Fruit fly (Drosophila melanogaster) whole organism, embryonic: ENCODE measurements around the gene CG7484.
A peak's percentile ranks its signal among the peaks of the same experiment; 100 is the strongest.

Experiments
- Aef1 ChIP-seq: fragments of 200-800 bp; sonication (Bioruptor generic); IDR thresholded peaks from 3 replicates; pipeline ENCODE4 v1.3.6; 2022; ENCODE audit warnings: missing biosample characterization, missing genetic modification characterization
- Awh ChIP-seq: fragments of 200-800 bp; sonication (Bioruptor generic); IDR thresholded peaks from 2 replicates; pipeline ENCODE4, ENCODE4 v1.3.6; 2022; ENCODE audit warnings: missing biosample characterization, missing genetic modification characterization
- B-H1 ChIP-seq: fragments of 200-800 bp; sonication (Bioruptor generic); IDR thresholded peaks from 3 replicates; pipeline ENCODE4 v1.3.6; 2022; ENCODE audit warnings: missing biosample characterization, missing genetic modification characterization
- Bdp1 ChIP-seq: fragments of 200-800 bp; sonication (Bioruptor generic); optimal IDR thresholded peaks from 3 replicates; lab custom pipeline; 2016; ENCODE audit warnings: missing biosample characterization, missing genetic modification characterization
- BtbVII ChIP-seq: fragments of 200-800 bp; sonication (Bioruptor generic); optimal IDR thresholded peaks from 3 replicates; lab custom pipeline; 2017; ENCODE audit warnings: missing biosample characterization, mild to moderate bottlenecking, missing genetic modification characterization
- CG10979 ChIP-seq: fragments of 200-800 bp; sonication (Bioruptor generic); optimal IDR thresholded peaks from 2 replicates; lab custom pipeline; 2018; ENCODE audit warnings: missing biosample characterization, mild to moderate bottlenecking, missing genetic modification characterization, moderate library complexity
- CG11398 ChIP-seq: fragments of 200-800 bp; sonication (Bioruptor generic); optimal IDR thresholded peaks from 2 replicates; lab custom pipeline; 2016; ENCODE audit warnings: missing biosample characterization, missing genetic modification characterization
- CG12071 ChIP-seq: fragments of 200-800 bp; sonication (Bioruptor generic); optimal IDR thresholded peaks from 3 replicates; lab custom pipeline; 2018; ENCODE audit warnings: missing biosample characterization, mild to moderate bottlenecking, missing genetic modification characterization
- CG1233 ChIP-seq: fragments of 200-800 bp; sonication (Bioruptor generic); optimal IDR thresholded peaks from 4 replicates; lab custom pipeline; 2018; ENCODE audit warnings: missing biosample characterization, mild to moderate bottlenecking, missing genetic modification characterization
- CG14050 ChIP-seq: fragments of 200-800 bp; sonication (Bioruptor generic); IDR thresholded peaks from 3 replicates; pipeline ENCODE4 v1.3.6; 2022; ENCODE audit warnings: missing biosample characterization, missing genetic modification characterization
- CG17612 ChIP-seq: fragments of 200-800 bp; sonication (Bioruptor generic); IDR thresholded peaks from 2 replicates; pipeline ENCODE4 v1.3.6; 2022; ENCODE audit warnings: missing biosample characterization, missing genetic modification characterization
- CG18011 ChIP-seq: fragments of 200-800 bp; sonication (Bioruptor generic); optimal IDR thresholded peaks from 2 replicates; lab custom pipeline; 2017; ENCODE audit warnings: missing biosample characterization, missing genetic modification characterization, mild to moderate bottlenecking, moderate library complexity, missing genotype
- CG18619 ChIP-seq: fragments of 200-800 bp; sonication (Bioruptor generic); optimal IDR thresholded peaks from 3 replicates; lab custom pipeline; 2017; ENCODE audit warnings: missing biosample characterization, mild to moderate bottlenecking, missing genetic modification characterization
- CG33557 ChIP-seq: fragments of 200-800 bp; sonication (Bioruptor generic); optimal IDR thresholded peaks from 2 replicates; lab custom pipeline; 2019; ENCODE audit warnings: missing biosample characterization, mild to moderate bottlenecking, missing genetic modification characterization, moderate library complexity
- CG6175 ChIP-seq: fragments of 200-800 bp; sonication (Bioruptor generic); IDR thresholded peaks from 3 replicates; pipeline ENCODE4 v1.3.6; 2022; ENCODE audit warnings: missing biosample characterization, missing genetic modification characterization
- CG6791 ChIP-seq: fragments of 200-800 bp; sonication (Bioruptor generic); IDR thresholded peaks from 3 replicates; pipeline ENCODE4 v1.3.6; 2022; ENCODE audit warnings: missing biosample characterization, missing genetic modification characterization; ENCODE audit not compliant: partially characterized antibody
- CG7786 ChIP-seq: fragments of 200-800 bp; sonication (Bioruptor generic); optimal IDR thresholded peaks from 2 replicates; lab custom pipeline; 2016; ENCODE audit warnings: missing biosample characterization, missing genetic modification characterization
- CG7928 ChIP-seq: fragments of 200-800 bp; sonication (Bioruptor generic); optimal IDR thresholded peaks from 2 replicates; lab custom pipeline; 2017; ENCODE audit warnings: missing biosample characterization, mild to moderate bottlenecking, missing genetic modification characterization
- CG7987 ChIP-seq: fragments of 200-800 bp; sonication (Bioruptor generic); optimal IDR thresholded peaks from 2 replicates; lab custom pipeline; 2018; ENCODE audit warnings: missing biosample characterization, mild to moderate bottlenecking, missing genetic modification characterization, moderate library complexity
- CG8388 ChIP-seq: fragments of 200-800 bp; sonication (Bioruptor generic); optimal IDR thresholded peaks from 2 replicates; lab custom pipeline; 2019; ENCODE audit warnings: missing biosample characterization, mild to moderate bottlenecking, missing genetic modification characterization, moderate library complexity
- CG9609 ChIP-seq: fragments of 200-800 bp; sonication (Bioruptor generic); optimal IDR thresholded peaks from 3 replicates; lab custom pipeline; 2016; ENCODE audit warnings: missing biosample characterization, missing genetic modification characterization
- Dek ChIP-seq: fragments of 200-800 bp; sonication (Bioruptor generic); optimal IDR thresholded peaks from 3 replicates; lab custom pipeline; 2019; ENCODE audit warnings: missing biosample characterization, mild to moderate bottlenecking, missing genetic modification characterization, moderate library complexity
- Dfd ChIP-seq, 2 experiments: fragments of >200 bp; optimal IDR thresholded peaks; 2 replicates each; lab custom pipeline; 2017; ENCODE audit warnings: missing biosample characterization in 2 of 2, missing genetic modification characterization in 2 of 2
- Drgx ChIP-seq: fragments of 200-800 bp; sonication (Bioruptor generic); IDR thresholded peaks from 2 replicates; pipeline ENCODE4 v1.3.6; 2022; ENCODE audit warnings: missing biosample characterization, missing genetic modification characterization
- Eip74EF ChIP-seq, 2 experiments: fragments of 200-800 bp in 1 of 2; fragments of >200 bp in 1 of 2; sonication (Bioruptor generic) in 1 of 2; optimal IDR thresholded peaks; 2 replicates each; lab custom pipeline; 2017 to 2019; ENCODE audit warnings: missing biosample characterization in 2 of 2, missing genetic modification characterization in 2 of 2, mild to moderate bottlenecking in 1 of 2, moderate library complexity in 1 of 2
- H2.0 ChIP-seq: fragments of 200-800 bp; sonication (Bioruptor generic); IDR thresholded peaks from 2 replicates; pipeline ENCODE4 v1.3.6; 2022; ENCODE audit warnings: missing biosample characterization, missing genetic modification characterization
- Hey ChIP-seq: fragments of 200-800 bp; sonication (Bioruptor generic); optimal IDR thresholded peaks from 3 replicates; lab custom pipeline; 2018; ENCODE audit warnings: missing biosample characterization, mild to moderate bottlenecking, missing genetic modification characterization
- Mad ChIP-seq: fragments of 200-800 bp; sonication (Bioruptor generic); optimal IDR thresholded peaks from 2 replicates; lab custom pipeline; 2016; ENCODE audit warnings: missing biosample characterization, missing genetic modification characterization
- Meics ChIP-seq: fragments of 200-800 bp; sonication (Bioruptor generic); optimal IDR thresholded peaks from 2 replicates; lab custom pipeline; 2017; ENCODE audit warnings: missing biosample characterization, mild to moderate bottlenecking, missing genetic modification characterization
- NfI ChIP-seq: fragments of 200-800 bp; sonication (Bioruptor generic); optimal IDR thresholded peaks from 3 replicates; lab custom pipeline; 2018; ENCODE audit warnings: missing biosample characterization, mild to moderate bottlenecking, missing genetic modification characterization, moderate library complexity
- Rfx ChIP-seq: fragments of 200-800 bp; sonication (Bioruptor generic); IDR thresholded peaks from 2 replicates; pipeline ENCODE4 v1.3.6; 2022; ENCODE audit warnings: missing biosample characterization, missing genetic modification characterization
- Sox102F ChIP-seq: fragments of 200-800 bp; sonication (Bioruptor generic); optimal IDR thresholded peaks from 2 replicates; lab custom pipeline; 2018; ENCODE audit warnings: missing biosample characterization, mild to moderate bottlenecking, missing genetic modification characterization, moderate library complexity
- ac ChIP-seq: fragments of 200-800 bp; sonication (Bioruptor generic); optimal IDR thresholded peaks from 3 replicates; lab custom pipeline; 2017; ENCODE audit warnings: missing biosample characterization, mild to moderate bottlenecking, missing genetic modification characterization
- al ChIP-seq: fragments of 200-800 bp; sonication (Bioruptor generic); IDR thresholded peaks from 2 replicates; pipeline ENCODE4 v1.3.6; 2022; ENCODE audit warnings: missing biosample characterization, missing genetic modification characterization
- amos ChIP-seq: fragments of 200-800 bp; sonication (Bioruptor generic); IDR thresholded peaks from 2 replicates; pipeline ENCODE4 v1.3.6; 2022; ENCODE audit warnings: missing biosample characterization, missing genetic modification characterization; ENCODE audit not compliant: partially characterized antibody
- cato ChIP-seq: fragments of 200-800 bp; sonication (Bioruptor generic); optimal IDR thresholded peaks from 2 replicates; lab custom pipeline; 2016; ENCODE audit warnings: missing biosample characterization, missing genetic modification characterization, borderline replicate concordance
- ewg ChIP-seq: fragments of 200-800 bp; sonication (Bioruptor generic); optimal IDR thresholded peaks from 3 replicates; lab custom pipeline; 2017; ENCODE audit warnings: mild to moderate bottlenecking, missing biosample characterization, missing genetic modification reagents, missing genetic modification characterization
- fd64A ChIP-seq: fragments of 200-800 bp; sonication (Bioruptor generic); optimal IDR thresholded peaks from 3 replicates; lab custom pipeline; 2018; ENCODE audit warnings: missing biosample characterization, mild to moderate bottlenecking, missing genetic modification characterization
- gcm2 ChIP-seq: fragments of 200-800 bp; sonication (Bioruptor generic); optimal IDR thresholded peaks from 2 replicates; lab custom pipeline; 2016; ENCODE audit warnings: missing biosample characterization, missing genetic modification characterization
- jing ChIP-seq: fragments of 200-800 bp; sonication (Bioruptor generic); optimal IDR thresholded peaks from 2 replicates; lab custom pipeline; 2018; ENCODE audit warnings: missing biosample characterization, mild to moderate bottlenecking, missing genetic modification characterization
- jumu ChIP-seq: fragments of 200-800 bp; sonication (Bioruptor generic); optimal IDR thresholded peaks from 3 replicates; lab custom pipeline; 2016; ENCODE audit warnings: missing biosample characterization, missing genetic modification characterization
- lmd ChIP-seq: fragments of 200-800 bp; sonication (Bioruptor generic); IDR thresholded peaks from 2 replicates; pipeline ENCODE4 v1.3.6; 2022; ENCODE audit warnings: missing biosample characterization, missing genetic modification characterization
- lola ChIP-seq, 3 experiments: fragments of >200 bp in 2 of 3; fragments of 200-800 bp in 1 of 3; sonication (Bioruptor generic) in 1 of 3; optimal IDR thresholded peaks; 2 replicates each; lab custom pipeline; 2017 to 2019; ENCODE audit warnings: missing biosample characterization in 3 of 3, missing genetic modification characterization in 3 of 3, mild to moderate bottlenecking in 1 of 3, moderate library complexity in 1 of 3
- slp2 ChIP-seq: fragments of 200-800 bp; sonication (Bioruptor generic); optimal IDR thresholded peaks from 2 replicates; lab custom pipeline; 2016; ENCODE audit warnings: missing biosample characterization, missing genetic modification characterization
- sr ChIP-seq: fragments of 200-800 bp; sonication (Bioruptor generic); IDR thresholded peaks from 3 replicates; pipeline ENCODE4 v1.3.6; 2022; ENCODE audit warnings: missing biosample characterization, missing genetic modification characterization
- sug ChIP-seq: fragments of 200-800 bp; optimal IDR thresholded peaks from 2 replicates; lab custom pipeline; 2019; ENCODE audit warnings: missing biosample characterization, mild to moderate bottlenecking, missing genetic modification characterization, moderate library complexity
- tgo ChIP-seq: fragments of 200-800 bp; sonication (Bioruptor generic); IDR thresholded peaks from 3 replicates; pipeline ENCODE4 v1.3.6; 2022; ENCODE audit warnings: missing biosample characterization, missing genetic modification characterization
- vfl ChIP-seq: fragments of 200-800 bp; sonication (Bioruptor generic); optimal IDR thresholded peaks from 2 replicates; lab custom pipeline; 2016; ENCODE audit warnings: missing biosample characterization, missing genetic modification characterization
- z ChIP-seq: fragments of 200-800 bp; sonication (Bioruptor generic); IDR thresholded peaks from 3 replicates; pipeline ENCODE4 v1.3.6; 2022; ENCODE audit warnings: missing biosample characterization, missing genetic modification characterization

CG7484 gene

DNA sequence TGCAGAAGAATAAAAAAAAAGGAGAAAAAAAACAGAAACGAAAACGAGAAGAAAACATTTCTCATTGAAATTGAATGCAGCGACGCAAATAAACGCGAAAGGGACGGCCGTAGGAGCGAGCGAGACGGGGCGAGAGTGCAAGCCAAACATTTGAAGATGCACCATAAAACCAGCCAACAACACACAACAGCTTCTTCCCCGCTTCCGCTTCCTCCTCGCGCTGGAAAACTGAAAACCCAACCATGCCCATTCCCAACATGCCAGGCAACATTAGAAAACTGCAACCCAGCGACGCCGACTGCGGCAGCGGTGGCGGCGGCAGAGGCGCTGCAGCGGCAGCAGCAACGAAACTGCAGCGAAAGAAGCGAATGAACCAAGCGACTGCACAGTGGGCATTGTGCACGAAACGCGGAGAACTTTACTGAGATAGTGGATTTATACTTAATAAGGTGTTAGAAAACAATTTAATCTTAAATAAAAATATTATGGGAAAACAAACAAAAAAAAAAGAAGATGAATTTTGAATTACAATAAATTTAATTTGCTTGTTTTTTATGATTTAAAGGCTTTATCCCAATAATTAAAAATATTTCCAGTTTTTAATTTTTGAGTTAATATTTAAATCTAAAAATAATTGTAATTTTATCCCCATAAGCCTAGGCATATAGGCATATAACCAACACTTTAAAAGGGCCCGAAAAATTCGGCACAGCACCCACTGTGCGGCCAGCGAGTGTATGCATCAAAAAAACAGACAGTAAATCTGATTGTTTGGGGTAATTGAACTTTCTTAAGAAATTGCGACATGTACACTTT, 43.3 kb upstream of the CG7484 start (continued):
- TF ChIP-seq vfl (GFP tag; lab: Kevin White, UChicago) = no peak
- no peak for TF ChIP-seq CG7786 (GFP tag; lab: Kevin White, UChicago)
- no peak for TF ChIP-seq Rfx (GFP tag; lab: Robert Waterston, UW)
- no peak for TF ChIP-seq fd64A
- TF ChIP-seq jing = no peak
- TF ChIP-seq CG33557 (GFP tag; lab: Kevin White, UChicago) = peak; percentile 72
- TF ChIP-seq Aef1 (GFP tag; lab: Robert Waterston, UW) = no peak
- peak; percentile 27 for TF ChIP-seq Meics (GFP tag; lab: Kevin White, UChicago)
- no peak for TF ChIP-seq gcm2 (GFP tag; lab: Kevin White, UChicago)
- TF ChIP-seq BtbVII (GFP tag; lab: Kevin White, UChicago) = peak; percentile 42
- TF ChIP-seq CG18011 (GFP tag; lab: Kevin White, UChicago) = no peak
- TF ChIP-seq jumu (GFP tag; lab: Kevin White, UChicago) = no peak
- peak; percentile 39 for TF ChIP-seq cato (GFP tag; lab: Kevin White, UChicago)
- no peak for TF ChIP-seq sug (tag; lab: Kevin White, UChicago)
- no peak; the same call in 1 of the 2 replicates for TF ChIP-seq H2.0 (GFP tag; lab: Robert Waterston, UW)
- peak; percentile 83 for TF ChIP-seq Sox102F (GFP tag; lab: Kevin White, UChicago)
- TF ChIP-seq Drgx (GFP tag; lab: Robert Waterston, UW) = peak; percentile 82
- peak in 1 of 2 experiments; percentile 90 for TF ChIP-seq Eip74EF (GFP tag; optimal IDR thresholded peaks at IDR 0.05; lab: Kevin White, UChicago)
- TF ChIP-seq z = 0 out of 3 replicates have a peak, but pooled peaks have one; percentile 44
- no peak for TF ChIP-seq CG17612 (GFP tag; lab: Robert Waterston, UW)
- TF ChIP-seq lola (GFP tag; optimal IDR thresholded peaks at IDR 0.05; lab: Kevin White, UChicago) = peak in 1 of 3 experiments; percentile 93
- no peak for TF ChIP-seq CG9609 (GFP tag; lab: Kevin White, UChicago)
- TF ChIP-seq CG1233 = peak; percentile 64
- TF ChIP-seq CG10979 (tag; lab: Kevin White, UChicago) = peak; percentile 88
- no peak for TF ChIP-seq Dek
- TF ChIP-seq al (GFP tag; lab: Robert Waterston, UW) = no peak
- TF ChIP-seq ewg = peak; percentile 70
- TF ChIP-seq Mad = peak; percentile 21
- no peak for TF ChIP-seq CG7928 (GFP tag; lab: Kevin White, UChicago)
- no peak for TF ChIP-seq B-H1
- no peak for TF ChIP-seq ac (GFP tag; lab: Kevin White, UChicago)
- peak; percentile 46; the same call in 1 of the 2 replicates for TF ChIP-seq lmd (GFP tag; lab: Robert Waterston, UW)
- TF ChIP-seq Hey (tag; lab: Kevin White, UChicago) = no peak
- peak; percentile 72 for TF ChIP-seq CG8388 (GFP tag; lab: Kevin White, UChicago)
- peak; percentile 25; the same call in 1 of the 3 replicates for TF ChIP-seq tgo (GFP tag; lab: Robert Waterston, UW)
- peak; percentile 3 for TF ChIP-seq NfI (GFP tag; lab: Kevin White, UChicago)
- no peak for TF ChIP-seq amos (GFP tag; lab: Robert Waterston, UW)
- TF ChIP-seq CG18619 = peak; percentile 59
- no peak for TF ChIP-seq Bdp1
- no peak for TF ChIP-seq CG11398 (GFP tag; lab: Kevin White, UChicago)
- TF ChIP-seq Dfd (GFP tag; optimal IDR thresholded peaks at IDR 0.05; lab: Kevin White, UChicago) = no peak
- no peak for TF ChIP-seq CG14050
- no peak for TF ChIP-seq slp2 (GFP tag; lab: Kevin White, UChicago)
- TF ChIP-seq CG7987 = no peak
- no peak for TF ChIP-seq CG12071 (GFP tag; lab: Kevin White, UChicago)
- TF ChIP-seq sr (GFP tag; lab: Robert Waterston, UW) = no peak
- TF ChIP-seq Awh (GFP tag; lab: Robert Waterston, UW) = 0 out of 2 replicates have a peak, but pooled peaks have one; percentile 51
- TF ChIP-seq CG6791 = no peak
- no peak for TF ChIP-seq CG6175 (GFP tag; lab: Robert Waterston, UW)
